Worm (Caenorhabditis elegans) whole organism, L3 larva: ENCODE data around the gene prx-19.

Experiments
- ZK546.5 ChIP-seq: sonication (generic microtip); optimal IDR thresholded peaks from 2 replicates; lab custom pipeline; 2017; ENCODE audit warnings: missing biosample characterization, missing genetic modification characterization
- ceh-16 ChIP-seq: sonication (generic microtip); optimal IDR thresholded peaks from 2 replicates; lab custom pipeline; 2017; ENCODE audit warnings: missing biosample characterization, missing genetic modification characterization
- egl-27 ChIP-seq: sonication (generic microtip); optimal IDR thresholded peaks from 4 replicates; lab custom pipeline; 2017; ENCODE audit warnings: missing biosample characterization, missing genetic modification reagents, missing genetic modification characterization
- elt-2 ChIP-seq: sonication (generic microtip); optimal IDR thresholded peaks from 2 replicates; lab custom pipeline; 2016; ENCODE audit warnings: missing genetic modification reagents, mild to moderate bottlenecking, missing genetic modification characterization, missing compliant biosample characterization
- elt-3 ChIP-seq, 3 experiments: fragments of 150-350 bp in 1 of 3; sonication (generic microtip) in 2 of 3; optimal IDR thresholded peaks; 2 replicates in 2 of 3; 4 replicates in 1 of 3; lab custom pipeline; 2014 to 2017; ENCODE audit warnings: missing biosample characterization in 3 of 3, missing genetic modification characterization in 3 of 3
- nhr-11 ChIP-seq: fragments of 150-350 bp; optimal IDR thresholded peaks from 2 replicates; lab custom pipeline; 2014; ENCODE audit warnings: missing biosample characterization, missing genetic modification characterization
- nhr-12 ChIP-seq: fragments of 150-350 bp; optimal IDR thresholded peaks from 2 replicates; lab custom pipeline; 2014; ENCODE audit warnings: missing biosample characterization, missing genetic modification characterization
- nhr-43 ChIP-seq: sonication (generic microtip); optimal IDR thresholded peaks from 2 replicates; lab custom pipeline; 2016; ENCODE audit warnings: mild to moderate bottlenecking, missing genetic modification characterization, missing compliant biosample characterization; ENCODE audit not compliant: poor library complexity, severe bottlenecking
- pha-4 ChIP-seq: fragments of 150-350 bp; optimal IDR thresholded peaks from 2 replicates; lab custom pipeline; 2014; ENCODE audit warnings: missing biosample characterization, missing genetic modification reagents, missing genetic modification characterization
- snpc-4 ChIP-seq: fragments of 150-350 bp; optimal IDR thresholded peaks from 2 replicates; lab custom pipeline; 2014; ENCODE audit warnings: missing biosample characterization, missing genetic modification characterization

The prx-19 gene

DNA sequence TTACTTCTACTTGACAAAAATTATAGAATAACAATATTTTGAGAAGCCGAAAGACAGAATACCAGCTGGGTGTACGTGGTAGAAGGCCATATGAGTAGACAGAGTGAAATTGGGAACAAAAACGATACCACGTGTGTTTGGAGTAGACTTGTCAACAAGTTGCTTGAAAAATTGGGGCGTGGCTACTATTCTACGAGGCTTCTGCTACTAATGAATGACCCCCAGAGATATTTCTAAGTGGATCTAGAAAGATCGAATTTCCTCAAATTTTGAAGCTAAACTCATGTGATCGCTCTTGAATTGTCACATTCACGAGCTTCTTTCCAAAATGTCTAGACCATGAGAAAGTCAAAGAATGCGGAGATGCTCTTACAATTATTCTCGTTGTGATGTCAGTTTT lies 47.1 kb downstream of the prx-19 start:
- TF ChIP-seq nhr-11 (tag; lab: Kevin White, UChicago) = no peak
- TF ChIP-seq snpc-4 (tag; lab: Kevin White, UChicago) = no peak
- no peak for TF ChIP-seq elt-3 (tag; optimal IDR thresholded peaks at IDR 0.05; lab: Kevin White, UChicago)
- TF ChIP-seq egl-27 (tag; lab: Kevin White, UChicago) = no peak
- no peak for TF ChIP-seq ZK546.5 (tag; lab: Kevin White, UChicago)
- TF ChIP-seq elt-2 (tag; lab: Kevin White, UChicago) = no peak
- no peak for TF ChIP-seq nhr-43 (tag; lab: Kevin White, UChicago)
- TF ChIP-seq nhr-12 (tag; lab: Kevin White, UChicago) = no peak
- no peak for TF ChIP-seq ceh-16 (tag; lab: Kevin White, UChicago)
- TF ChIP-seq, all 47 proteins: peak for 0

DNA sequence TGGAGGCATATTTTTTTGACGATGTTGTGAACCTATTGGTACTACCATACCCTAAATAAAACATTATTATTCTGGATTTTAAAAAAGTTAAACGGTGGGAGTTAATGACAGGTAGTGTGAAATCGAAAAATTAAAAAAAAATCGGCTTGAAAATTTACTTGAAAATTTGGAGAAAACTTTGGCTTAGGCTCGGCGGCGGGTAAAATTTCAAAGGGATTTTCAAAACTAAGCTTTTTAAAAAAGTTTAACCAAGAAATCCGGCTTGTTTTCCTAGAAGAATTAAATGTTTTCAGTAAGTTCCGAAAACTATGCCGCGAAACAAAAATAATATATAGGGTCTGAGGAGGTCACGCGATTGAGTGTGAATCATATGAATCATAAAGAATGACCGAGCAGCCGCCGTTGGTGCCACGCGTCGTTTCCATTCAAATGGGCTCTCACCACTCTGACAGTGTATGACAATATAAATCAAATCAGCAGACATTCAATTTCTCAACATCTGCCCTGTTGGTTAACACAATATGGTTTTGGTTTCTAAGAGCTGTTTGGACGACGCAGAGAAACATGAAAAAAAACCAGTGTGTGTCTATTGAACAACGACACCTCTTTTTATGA lies 47.9 kb downstream of the prx-19 start, which contains the start of gene aak-1:
aak-1 (minus strand) TSS at position 51 of the 615 bp plus-strand sequence.
- peak; percentile 16 for TF ChIP-seq pha-4 (tag; lab: Kevin White, UChicago)
- TF ChIP-seq elt-2 (tag; lab: Kevin White, UChicago) = no peak
